Worm (Caenorhabditis elegans) whole organism, mixed stage, embryonic: ENCODE data around the gene srj-14.
"Not testable (repeated sequence)": the region's sequence is repeated elsewhere in the genome, so short reads cannot be mapped to it uniquely, and the experiment has no call there.

Source experiments
- M03D4.4 ChIP-seq: sonication (generic microtip); optimal IDR thresholded peaks from 2 replicates; lab custom pipeline; 2017; ENCODE audit warnings: mild to moderate bottlenecking, missing genetic modification characterization, missing compliant biosample characterization
- bed-3 ChIP-seq: fragments of 200-800 bp; sonication (Bioruptor generic); optimal IDR thresholded peaks from 3 replicates; lab custom pipeline; 2018; ENCODE audit warnings: mild to moderate bottlenecking, missing genetic modification characterization, moderate library complexity, missing compliant biosample characterization
- blmp-1 ChIP-seq: fragments of 150-350 bp; optimal IDR thresholded peaks from 2 replicates; lab custom pipeline; 2014; ENCODE audit warnings: missing biosample characterization, missing genetic modification characterization
- ceh-39 ChIP-seq: fragments of 150-350 bp; optimal IDR thresholded peaks from 2 replicates; lab custom pipeline; 2014; ENCODE audit warnings: missing biosample characterization, missing genetic modification characterization
- ceh-43 ChIP-seq: fragments of 200-800 bp; sonication (Bioruptor generic); optimal IDR thresholded peaks from 2 replicates; lab custom pipeline; 2018; ENCODE audit warnings: mild to moderate bottlenecking, missing genetic modification characterization, moderate library complexity, missing compliant biosample characterization
- ceh-83 ChIP-seq: fragments of 200-800 bp; sonication (Bioruptor generic); optimal IDR thresholded peaks from 2 replicates; lab custom pipeline; 2018; ENCODE audit warnings: mild to moderate bottlenecking, missing genetic modification characterization, missing compliant biosample characterization
- ces-1 ChIP-seq: fragments of 150-350 bp; optimal IDR thresholded peaks from 2 replicates; lab custom pipeline; 2014; ENCODE audit warnings: missing biosample characterization, missing genetic modification reagents, missing genetic modification characterization
- elt-1 ChIP-seq: sonication (generic microtip); optimal IDR thresholded peaks from 2 replicates; lab custom pipeline; 2017; ENCODE audit warnings: missing genetic modification characterization, mild to moderate bottlenecking, missing compliant biosample characterization, antibody characterized with exemption, moderate library complexity, borderline replicate concordance; ENCODE audit not compliant: insufficient read depth
- elt-3 ChIP-seq: fragments of 150-350 bp; optimal IDR thresholded peaks from 2 replicates; lab custom pipeline; 2014; ENCODE audit warnings: missing biosample characterization, missing genetic modification characterization
- flh-1 ChIP-seq: fragments of 200-800 bp; sonication (Bioruptor generic); optimal IDR thresholded peaks from 2 replicates; lab custom pipeline; 2018; ENCODE audit warnings: mild to moderate bottlenecking, missing genetic modification characterization, moderate library complexity, missing compliant biosample characterization
- ham-2 ChIP-seq: fragments of 200-800 bp; sonication (Bioruptor generic); optimal IDR thresholded peaks from 2 replicates; lab custom pipeline; 2018; ENCODE audit warnings: mild to moderate bottlenecking, missing genetic modification characterization, missing compliant biosample characterization
- hlh-1 ChIP-seq: fragments of 150-350 bp; optimal IDR thresholded peaks from 2 replicates; lab custom pipeline; 2014; ENCODE audit warnings: missing biosample characterization, missing genetic modification reagents, missing genetic modification characterization
- lin-13 ChIP-seq: fragments of 150-350 bp; optimal IDR thresholded peaks from 2 replicates; lab custom pipeline; 2014; ENCODE audit warnings: missing biosample characterization, missing genetic modification characterization
- lsy-2 ChIP-seq: fragments of 150-350 bp; optimal IDR thresholded peaks from 2 replicates; lab custom pipeline; 2014; ENCODE audit warnings: missing biosample characterization, missing genetic modification characterization
- mab-5 ChIP-seq: fragments of 150-350 bp; optimal IDR thresholded peaks from 2 replicates; lab custom pipeline; 2014; ENCODE audit warnings: missing biosample characterization, missing genetic modification characterization
- mep-1 ChIP-seq: fragments of 150-350 bp; optimal IDR thresholded peaks from 2 replicates; lab custom pipeline; 2017; ENCODE audit warnings: missing biosample characterization, missing genetic modification reagents, missing genetic modification characterization, inconsistent platforms
- mls-2 ChIP-seq: sonication (generic microtip); optimal IDR thresholded peaks from 2 replicates; lab custom pipeline; 2016; ENCODE audit warnings: mild to moderate bottlenecking, missing genetic modification characterization, moderate library complexity, missing compliant biosample characterization
- nhr-12 ChIP-seq: fragments of 150-350 bp; optimal IDR thresholded peaks from 2 replicates; lab custom pipeline; 2014; ENCODE audit warnings: missing biosample characterization, missing genetic modification characterization
- nhr-237 ChIP-seq: fragments of 150-350 bp; optimal IDR thresholded peaks from 2 replicates; lab custom pipeline; 2014; ENCODE audit warnings: missing biosample characterization, missing genetic modification characterization
- nhr-28 ChIP-seq: fragments of 150-350 bp; optimal IDR thresholded peaks from 2 replicates; lab custom pipeline; 2014; ENCODE audit warnings: missing biosample characterization, missing genetic modification characterization
- nhr-76 ChIP-seq: sonication (generic microtip); optimal IDR thresholded peaks from 2 replicates; lab custom pipeline; 2017; ENCODE audit warnings: missing biosample characterization, missing genetic modification characterization
- pha-4 ChIP-seq: fragments of 150-350 bp; optimal IDR thresholded peaks from 2 replicates; lab custom pipeline; 2018; ENCODE audit warnings: missing biosample characterization, missing genetic modification reagents, missing genetic modification characterization
- sptf-1 ChIP-seq: sonication (generic microtip); optimal IDR thresholded peaks from 2 replicates; lab custom pipeline; 2017; ENCODE audit warnings: mild to moderate bottlenecking, missing genetic modification characterization, moderate library complexity, missing compliant biosample characterization
- tbx-8 ChIP-seq: fragments of 200-800 bp; sonication (Bioruptor generic); optimal IDR thresholded peaks from 2 replicates; lab custom pipeline; 2018; ENCODE audit warnings: mild to moderate bottlenecking, missing genetic modification characterization, moderate library complexity, missing compliant biosample characterization
- unc-120 ChIP-seq: sonication (generic microtip); optimal IDR thresholded peaks from 2 replicates; lab custom pipeline; 2017; ENCODE audit warnings: missing genetic modification characterization, missing compliant biosample characterization; ENCODE audit not compliant: poor library complexity, severe bottlenecking
- unc-39 ChIP-seq: fragments of 150-350 bp; optimal IDR thresholded peaks from 2 replicates; lab custom pipeline; 2014; ENCODE audit warnings: missing biosample characterization, missing genetic modification characterization
- unc-62 ChIP-seq: fragments of 150-350 bp; optimal IDR thresholded peaks from 2 replicates; lab custom pipeline; 2014; ENCODE audit warnings: missing biosample characterization, missing genetic modification reagents, missing genetic modification characterization
- zip-8 ChIP-seq: fragments of 150-350 bp; optimal IDR thresholded peaks from 2 replicates; lab custom pipeline; 2014; ENCODE audit warnings: missing biosample characterization, missing genetic modification characterization
- ztf-11 ChIP-seq: fragments of 150-350 bp; optimal IDR thresholded peaks from 2 replicates; lab custom pipeline; 2014; ENCODE audit warnings: missing biosample characterization, missing genetic modification characterization

The srj-14 gene

ce11 chrV:7328092-7328491 is 41.4 kb upstream of the srj-14 start, which contains the start of gene clec-7:
Gene clec-7 (plus strand): TSS chrV:7328392.
- TF ChIP-seq flh-1 (GFP tag; lab: Kevin White, UChicago) (no peak), mls-2 (tag; lab: Kevin White, UChicago) (no peak), pha-4 (tag; lab: Kevin White, UChicago) (no peak), blmp-1 (no peak), lsy-2 (tag; lab: Kevin White, UChicago) (no peak), M03D4.4 (no peak), ham-2 (GFP tag; lab: Kevin White, UChicago) (no peak), bed-3 (GFP tag; lab: Kevin White, UChicago) (no peak), elt-3 (tag; lab: Kevin White, UChicago) (no peak), ces-1 (GFP tag; lab: Kevin White, UChicago) (no peak), nhr-12 (tag; lab: Kevin White, UChicago) (no peak), nhr-28 (tag; lab: Kevin White, UChicago) (no peak), sptf-1 (tag; lab: Kevin White, UChicago) (no peak), nhr-76 (tag; lab: Kevin White, UChicago) (no peak), ceh-43 (GFP tag; lab: Kevin White, UChicago) (no peak), unc-39 (tag; lab: Kevin White, UChicago) (no peak), zip-8 (tag; lab: Kevin White, UChicago) (no peak), unc-120 (tag; lab: Kevin White, UChicago) (no peak), ztf-11 (no peak)
- TF ChIP-seq, all 35 proteins: peak for 0

ce11 chrV:7330868-7331267 is 38.6 kb upstream of the srj-14 start, which contains the start of gene F10G2.2:
Gene F10G2.2 (plus strand): TSS chrV:7331168.
- TF ChIP-seq nhr-28 (tag; lab: Kevin White, UChicago) (no peak), nhr-76 (tag; lab: Kevin White, UChicago) (no peak), lin-13 (tag; lab: Kevin White, UChicago) (no peak), elt-3 (tag; lab: Kevin White, UChicago) (no peak), mls-2 (tag; lab: Kevin White, UChicago) (no peak), ceh-43 (GFP tag; lab: Kevin White, UChicago) (no peak), bed-3 (GFP tag; lab: Kevin White, UChicago) (no peak), blmp-1 (no peak), nhr-237 (tag; lab: Kevin White, UChicago) (no peak), mab-5 (tag; lab: Kevin White, UChicago) (no peak), elt-1 (no peak), pha-4 (tag; lab: Kevin White, UChicago) (no peak), ceh-39 (tag; lab: Kevin White, UChicago) (no peak), zip-8 (tag; lab: Kevin White, UChicago) (no peak), unc-120 (tag; lab: Kevin White, UChicago) (no peak), nhr-12 (tag; lab: Kevin White, UChicago) (no peak), M03D4.4 (no peak), unc-39 (tag; lab: Kevin White, UChicago) (no peak)

ce11 chrV:7332253-7332652 is 37.3 kb upstream of the srj-14 start, which contains the start of gene F10G2.1:
Gene F10G2.1 (plus strand): TSS chrV:7332553.
- TF ChIP-seq hlh-1 (tag; lab: Kevin White, UChicago) (peak; percentile 25), nhr-237 (tag; lab: Kevin White, UChicago) (no peak), ztf-11 (no peak), mls-2 (tag; lab: Kevin White, UChicago) (no peak), lsy-2 (tag; lab: Kevin White, UChicago) (no peak), unc-62 (GFP tag; lab: Kevin White, UChicago) (no peak)

- not testable (repeated sequence) for TF ChIP-seq ztf-11; nhr-28 (tag; lab: Kevin White, UChicago); tbx-8 (GFP tag; lab: Kevin White, UChicago)
Observed at ce11 chrV:7337218-7337617, 32.3 kb upstream of the srj-14 start, which contains the start of gene F10G2.7. Gene F10G2.7 (minus strand): TSS chrV:7337318.

- no peak for TF ChIP-seq elt-1
- no peak for TF ChIP-seq zip-8 (tag; lab: Kevin White, UChicago)
- no peak for TF ChIP-seq sptf-1 (tag; lab: Kevin White, UChicago)
- no peak for TF ChIP-seq nhr-28 (tag; lab: Kevin White, UChicago)
- TF ChIP-seq nhr-76 (tag; lab: Kevin White, UChicago): no peak
- no peak for TF ChIP-seq elt-3 (tag; lab: Kevin White, UChicago)
- TF ChIP-seq ham-2 (GFP tag; lab: Kevin White, UChicago): no peak
- no peak for TF ChIP-seq ceh-39 (tag; lab: Kevin White, UChicago)
- TF ChIP-seq lsy-2 (tag; lab: Kevin White, UChicago): no peak
- no peak for TF ChIP-seq ces-1 (GFP tag; lab: Kevin White, UChicago)
- no peak for TF ChIP-seq M03D4.4
- TF ChIP-seq ceh-83: no peak
- no peak for TF ChIP-seq ztf-11
- no peak for TF ChIP-seq pha-4 (tag; lab: Kevin White, UChicago)
- TF ChIP-seq flh-1 (GFP tag; lab: Kevin White, UChicago): no peak
- no peak for TF ChIP-seq mep-1
- TF ChIP-seq, all 35 proteins: peak for 0
Observed at ce11 chrV:7339831-7340230, 29.7 kb upstream of the srj-14 start, which contains the start of gene srh-187. Gene srh-187 (minus strand): TSS chrV:7339931.
